Worm (Caenorhabditis elegans): ENCODE data around the gene R74.2.

DNA sequence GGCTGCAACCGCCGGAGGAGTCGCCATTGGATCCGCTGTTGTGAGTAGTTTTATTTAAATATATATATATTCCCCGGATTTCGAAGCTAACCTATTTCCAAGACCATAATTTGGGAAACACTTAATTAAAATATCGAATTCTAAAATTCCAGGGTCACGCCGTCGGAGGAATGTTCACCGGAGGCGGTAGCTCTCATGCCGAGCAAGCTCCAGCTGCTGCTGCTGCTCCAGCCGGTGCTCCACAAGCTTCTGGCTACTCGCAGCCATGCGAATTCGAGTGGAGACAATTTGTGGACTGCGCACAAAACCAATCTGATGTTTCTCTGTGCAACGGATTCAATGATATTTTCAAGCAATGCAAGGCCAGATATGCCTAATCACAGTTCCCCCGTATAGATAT is 35.7 kb upstream of the R74.2 start:
- TF ChIP-seq unc-55 (GFP tag; optimal IDR thresholded peaks at IDR 0.05) (no peak), rnt-1 (tag; optimal IDR thresholded peaks at IDR 0.05) (no peak), hlh-30 (tag; optimal IDR thresholded peaks at IDR 0.05; ENCODE audit: insufficient read depth) (no peak), ama-1 (optimal IDR thresholded peaks at IDR 0.05) (no peak), eyg-1 (tag; optimal IDR thresholded peaks at IDR 0.05) (no peak), ceh-30 (tag; optimal IDR thresholded peaks at IDR 0.05) (no peak), elt-2 (tag; optimal IDR thresholded peaks at IDR 0.05) (no peak), ceh-45 (GFP tag; IDR thresholded peaks at IDR 0.05) (no peak), dve-1 (tag; optimal IDR thresholded peaks at IDR 0.05) (no peak), pag-3 (tag; optimal IDR thresholded peaks at IDR 0.05; ENCODE audit: borderline replicate concordance) (no peak)

Data from whole organism, late embryonic.